Worm (Caenorhabditis elegans) whole organism, young adult: Measurements from ENCODE around the gene golg-2.

Source experiments
- B0019.2 ChIP-seq: fragments of 200-800 bp; sonication (Bioruptor generic); conservative IDR thresholded peaks from 2 replicates; pipeline ENCODE4 v1.3.6; 2022; ENCODE audit warnings: missing genetic modification reagents, missing genetic modification characterization, missing compliant biosample characterization
- C06A6.2 ChIP-seq: fragments of 200-800 bp; sonication (Bioruptor generic); conservative IDR thresholded peaks from 2 replicates; pipeline ENCODE4 v1.3.6; 2022; ENCODE audit warnings: missing genetic modification characterization, missing compliant biosample characterization
- F23B12.7 ChIP-seq: sonication (generic microtip); optimal IDR thresholded peaks from 2 replicates; lab custom pipeline; 2017; ENCODE audit warnings: missing genetic modification characterization, mild to moderate bottlenecking, missing compliant biosample characterization, antibody characterized with exemption, moderate library complexity; ENCODE audit not compliant: insufficient read depth
- F37B4.10 ChIP-seq: fragments of 200-800 bp; sonication (Bioruptor generic); IDR thresholded peaks from 2 replicates; pipeline ENCODE4 v1.3.6; 2022; ENCODE audit warnings: missing genetic modification characterization, missing compliant biosample characterization
- F55B11.4 ChIP-seq: sonication (generic microtip); optimal IDR thresholded peaks from 2 replicates; lab custom pipeline; 2016; ENCODE audit warnings: missing compliant biosample characterization, missing genetic modification characterization, borderline replicate concordance; ENCODE audit not compliant: insufficient read depth
- F57C9.4 ChIP-seq: sonication (generic microtip); optimal IDR thresholded peaks from 2 replicates; lab custom pipeline; 2017; ENCODE audit warnings: mild to moderate bottlenecking, missing genetic modification characterization, missing compliant biosample characterization
- K12H6.12 ChIP-seq: fragments of 200-800 bp; sonication (Bioruptor generic); optimal IDR thresholded peaks from 2 replicates; lab custom pipeline; 2018; ENCODE audit warnings: mild to moderate bottlenecking, missing genetic modification characterization, missing compliant biosample characterization
- Y53F4B.3 ChIP-seq: fragments of 200-800 bp; sonication (Bioruptor generic); IDR thresholded peaks from 2 replicates; pipeline ENCODE4 v1.3.6; 2022; ENCODE audit warnings: missing genetic modification reagents, missing genetic modification characterization, missing compliant biosample characterization
- ZK185.1 ChIP-seq: sonication (generic microtip); optimal IDR thresholded peaks from 2 replicates; lab custom pipeline; 2016; ENCODE audit warnings: mild to moderate bottlenecking, missing genetic modification characterization, missing compliant biosample characterization; ENCODE audit not compliant: poor library complexity, severe bottlenecking
- akir-1 ChIP-seq: fragments of 200-800 bp; sonication (Bioruptor generic); optimal IDR thresholded peaks from 2 replicates; lab custom pipeline; 2018; ENCODE audit warnings: mild to moderate bottlenecking, missing genetic modification characterization, moderate library complexity, missing compliant biosample characterization
- aptf-2 ChIP-seq: fragments of 200-800 bp; sonication (Bioruptor generic); conservative IDR thresholded peaks from 2 replicates; pipeline ENCODE4 v1.3.6; 2022; ENCODE audit warnings: missing genetic modification reagents, missing genetic modification characterization, missing compliant biosample characterization
- athp-1 ChIP-seq: sonication (generic microtip); optimal IDR thresholded peaks from 2 replicates; lab custom pipeline; 2017; ENCODE audit warnings: mild to moderate bottlenecking, missing genetic modification characterization, missing compliant biosample characterization
- attf-5 ChIP-seq: fragments of 200-800 bp; sonication (Bioruptor generic); optimal IDR thresholded peaks from 2 replicates; lab custom pipeline; 2018; ENCODE audit warnings: mild to moderate bottlenecking, missing genetic modification characterization, missing compliant biosample characterization
- bed-1 ChIP-seq: fragments of 200-800 bp; sonication (Bioruptor generic); IDR thresholded peaks from 2 replicates; pipeline ENCODE4 v1.3.6; 2022; ENCODE audit warnings: missing genetic modification reagents, missing genetic modification characterization, missing compliant biosample characterization
- cebp-1 ChIP-seq, 2 experiments: fragments of 200-800 bp in 1 of 2; sonication (Bioruptor generic) in 1 of 2; sonication (generic microtip) in 1 of 2; IDR thresholded peaks in 1 of 2; optimal IDR thresholded peaks in 1 of 2; 2 replicates each; pipeline versions ENCODE4 v1.3.6 to Lab custom; 2017 to 2022; ENCODE audit warnings: missing compliant biosample characterization in 2 of 2, missing genetic modification characterization in 2 of 2, mild to moderate bottlenecking in 1 of 2, missing genetic modification reagents in 1 of 2, moderate library complexity in 1 of 2
- cebp-2 ChIP-seq: fragments of 200-800 bp; sonication (Bioruptor generic); IDR thresholded peaks from 2 replicates; pipeline ENCODE4 v1.3.6; 2022; ENCODE audit warnings: missing genetic modification characterization, missing compliant biosample characterization
- ceh-27 ChIP-seq: fragments of 200-800 bp; sonication (Bioruptor generic); optimal IDR thresholded peaks from 2 replicates; lab custom pipeline; 2018; ENCODE audit warnings: mild to moderate bottlenecking, missing genetic modification characterization, moderate library complexity, missing compliant biosample characterization
- ceh-91 ChIP-seq: fragments of 200-800 bp; sonication (Bioruptor generic); IDR thresholded peaks from 2 replicates; pipeline ENCODE4 v1.3.6; 2022; ENCODE audit warnings: missing genetic modification reagents, missing genetic modification characterization, missing compliant biosample characterization
- dpl-1 ChIP-seq: fragments of 150-350 bp; optimal IDR thresholded peaks from 2 replicates; lab custom pipeline; 2014; ENCODE audit warnings: missing biosample characterization, missing genetic modification reagents, missing genetic modification characterization
- egl-18 ChIP-seq: fragments of 200-800 bp; sonication (Bioruptor generic); IDR thresholded peaks from 2 replicates; pipeline ENCODE4 v1.3.6; 2022; ENCODE audit warnings: missing genetic modification reagents, missing genetic modification characterization, missing compliant biosample characterization
- egrh-3 ChIP-seq: fragments of 200-800 bp; sonication (Bioruptor generic); IDR thresholded peaks from 2 replicates; pipeline ENCODE4 v1.3.6; 2022; ENCODE audit warnings: missing genetic modification reagents, missing genetic modification characterization, missing compliant biosample characterization
- ets-4 ChIP-seq: fragments of 200-800 bp; sonication (Bioruptor generic); optimal IDR thresholded peaks from 2 replicates; lab custom pipeline; 2018; ENCODE audit warnings: mild to moderate bottlenecking, missing genetic modification characterization, missing compliant biosample characterization
- gei-17 ChIP-seq: fragments of 200-800 bp; sonication (Bioruptor generic); optimal IDR thresholded peaks from 2 replicates; lab custom pipeline; 2018; ENCODE audit warnings: mild to moderate bottlenecking, missing genetic modification characterization, missing compliant biosample characterization
- hlh-12 ChIP-seq: sonication (generic microtip); optimal IDR thresholded peaks from 2 replicates; lab custom pipeline; 2016; ENCODE audit warnings: missing genetic modification characterization, missing compliant biosample characterization
- hrde-1 ChIP-seq: sonication (generic microtip); optimal IDR thresholded peaks from 2 replicates; lab custom pipeline; 2016; ENCODE audit warnings: missing genetic modification characterization, mild to moderate bottlenecking, missing compliant biosample characterization, moderate library complexity, missing genotype, missing genetic modification reagents, borderline replicate concordance
- hsf-1 ChIP-seq: fragments of 200-800 bp; sonication (Bioruptor generic); IDR thresholded peaks from 2 replicates; pipeline ENCODE4 v1.3.6; 2022; ENCODE audit warnings: missing genetic modification reagents, missing genetic modification characterization, missing compliant biosample characterization
- lag-1 ChIP-seq: fragments of 200-800 bp; sonication (Bioruptor generic); IDR thresholded peaks from 2 replicates; pipeline ENCODE4 v1.3.6; 2022; ENCODE audit warnings: missing genetic modification reagents, missing genetic modification characterization, missing compliant biosample characterization
- let-526 ChIP-seq: fragments of 200-800 bp; sonication (Bioruptor generic); IDR thresholded peaks from 2 replicates; pipeline ENCODE4 v1.3.6; 2022; ENCODE audit warnings: missing genetic modification reagents, missing genetic modification characterization, missing compliant biosample characterization
- lin-35 ChIP-seq, 3 experiments: fragments of 150-350 bp in 2 of 3; sonication (generic microtip) in 1 of 3; optimal IDR thresholded peaks; 2 replicates each; lab custom pipeline; 2014 to 2018; ENCODE audit warnings: missing biosample characterization in 3 of 3, missing genetic modification characterization in 3 of 3, missing genetic modification reagents in 3 of 3
- lir-1 ChIP-seq: fragments of 200-800 bp; sonication (Bioruptor generic); conservative IDR thresholded peaks from 2 replicates; pipeline ENCODE4 v1.3.6; 2022; ENCODE audit warnings: missing genetic modification reagents, missing genetic modification characterization, missing compliant biosample characterization
- lsl-1 ChIP-seq: fragments of 200-800 bp; sonication (Bioruptor generic); optimal IDR thresholded peaks from 2 replicates; lab custom pipeline; 2018; ENCODE audit warnings: mild to moderate bottlenecking, missing genetic modification characterization, moderate library complexity, missing compliant biosample characterization
- lsy-27 ChIP-seq: sonication (generic microtip); optimal IDR thresholded peaks from 2 replicates; lab custom pipeline; 2017; ENCODE audit warnings: missing genetic modification characterization, mild to moderate bottlenecking, missing compliant biosample characterization, antibody characterized with exemption, missing genotype, borderline replicate concordance; ENCODE audit not compliant: insufficient read depth
- mes-4 ChIP-seq: sonication (generic microtip); optimal IDR thresholded peaks from 2 replicates; lab custom pipeline; 2016; ENCODE audit warnings: missing genotype, missing genetic modification characterization, missing compliant biosample characterization
- nfya-1 ChIP-seq: sonication (generic microtip); optimal IDR thresholded peaks from 2 replicates; lab custom pipeline; 2017; ENCODE audit warnings: antibody characterized with exemption, missing compliant biosample characterization, missing genetic modification characterization, borderline replicate concordance; ENCODE audit not compliant: insufficient read depth
- nhr-120 ChIP-seq: fragments of 200-800 bp; sonication (Bioruptor generic); IDR thresholded peaks from 2 replicates; pipeline ENCODE4 v1.3.6; 2022; ENCODE audit warnings: missing genetic modification characterization, missing compliant biosample characterization
- nhr-90 ChIP-seq: sonication (generic microtip); optimal IDR thresholded peaks from 2 replicates; lab custom pipeline; 2016; ENCODE audit warnings: missing genotype, mild to moderate bottlenecking, missing genetic modification characterization, missing compliant biosample characterization
- rcor-1 ChIP-seq: fragments of 200-800 bp; sonication (Bioruptor generic); IDR thresholded peaks from 2 replicates; pipeline ENCODE4 v1.3.6; 2022; ENCODE audit warnings: missing genetic modification reagents, missing genetic modification characterization, missing compliant biosample characterization
- rpc-1 ChIP-seq, 2 experiments: fragments of 150-350 bp in 1 of 2; sonication (generic microtip) in 1 of 2; optimal IDR thresholded peaks; 2 replicates each; lab custom pipeline; 2014 to 2018; ENCODE audit warnings: missing biosample characterization in 1 of 2, missing genetic modification characterization in 1 of 2, missing genetic modification reagents in 1 of 2, missing genotype in 1 of 2
- sea-2 ChIP-seq: fragments of 200-800 bp; sonication (Bioruptor generic); IDR thresholded peaks from 2 replicates; pipeline ENCODE4 v1.3.6; 2022; ENCODE audit warnings: missing genetic modification characterization, missing compliant biosample characterization
- tbp1 ChIP-seq: fragments of 200-800 bp; sonication (Bioruptor generic); optimal IDR thresholded peaks from 2 replicates; lab custom pipeline; 2018; ENCODE audit warnings: mild to moderate bottlenecking, missing genetic modification characterization, missing compliant biosample characterization
- unc-130 ChIP-seq: sonication (generic microtip); optimal IDR thresholded peaks from 2 replicates; lab custom pipeline; 2016; ENCODE audit warnings: missing genetic modification reagents, missing genetic modification characterization, missing compliant biosample characterization
- zim-3 ChIP-seq: sonication (generic microtip); optimal IDR thresholded peaks from 2 replicates; lab custom pipeline; 2017; ENCODE audit warnings: mild to moderate bottlenecking, missing genetic modification characterization, moderate library complexity, missing compliant biosample characterization
- ztf-26 ChIP-seq: sonication (generic microtip); optimal IDR thresholded peaks from 2 replicates; lab custom pipeline; 2017; ENCODE audit warnings: missing genetic modification characterization, missing compliant biosample characterization
- ztf-6 ChIP-seq: fragments of 200-800 bp; sonication (Bioruptor generic); IDR thresholded peaks from 2 replicates; pipeline ENCODE4 v1.3.6; 2022; ENCODE audit warnings: missing genetic modification reagents, missing genetic modification characterization, missing compliant biosample characterization

Gene golg-2

DNA sequence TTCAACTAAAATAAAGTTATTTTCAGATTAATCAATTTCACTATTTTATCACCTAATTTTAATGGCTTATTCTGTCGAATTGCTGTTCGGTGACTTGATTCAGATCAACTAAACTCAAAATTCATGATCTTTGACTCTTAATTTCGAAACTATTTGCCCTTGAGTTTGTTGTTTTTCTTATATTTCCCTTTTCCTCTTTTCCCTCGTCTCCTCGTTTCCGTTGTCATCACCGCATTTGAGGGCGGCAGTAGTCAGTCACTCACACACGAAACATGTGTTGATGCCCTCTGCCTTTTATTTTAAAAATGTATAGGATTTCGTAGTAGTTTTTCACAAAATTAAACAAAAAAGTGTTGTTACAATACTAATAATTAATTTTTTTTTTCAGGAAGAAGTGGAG is 45.0 kb downstream of the golg-2 start, which contains the start of gene rnh-1.0:
rnh-1.0 (plus strand) TSS at position 389 of the 400 bp plus-strand sequence.
- TF ChIP-seq unc-130 (GFP tag; lab: Kevin White, UChicago) (no peak), cebp-1 (GFP tag; IDR thresholded peaks at IDR 0.05; lab: Robert Waterston, UW) (no peak), cebp-1 (tag; optimal IDR thresholded peaks at IDR 0.05; lab: Kevin White, UChicago) (peak; percentile 37)

DNA sequence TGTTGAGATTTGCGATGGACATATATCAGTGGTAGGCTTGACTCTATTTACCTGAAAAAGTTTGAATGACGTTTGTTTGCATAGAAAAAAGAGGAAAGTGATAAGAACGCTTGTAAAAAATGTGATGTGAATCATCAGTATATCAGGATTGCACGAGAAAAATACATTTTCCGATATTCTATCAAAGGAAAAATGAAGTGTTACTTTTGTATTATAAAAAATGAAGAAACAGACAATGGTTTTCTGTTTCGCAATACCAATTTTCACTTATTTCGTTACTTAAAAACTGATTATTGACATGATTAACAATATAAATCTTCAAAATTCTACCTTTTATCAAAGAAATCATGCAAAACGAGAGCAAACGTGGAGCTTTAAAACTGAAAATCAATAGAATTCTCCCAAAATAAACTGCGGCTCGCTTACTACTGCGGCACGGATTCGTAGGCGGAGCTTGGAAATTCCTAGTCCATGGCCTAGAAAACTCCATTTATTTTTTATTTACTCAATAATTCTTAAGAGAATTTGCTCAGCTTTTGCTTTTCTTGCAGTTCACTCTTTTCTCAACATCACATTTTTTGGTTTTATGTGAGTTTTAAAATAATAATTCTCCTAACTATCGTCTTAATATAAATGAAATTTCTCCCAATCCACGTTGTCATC is 46.2 kb downstream of the golg-2 start, which contains the start of the genes eif-1 and vps-24:
eif-1 (minus strand) TSS at position 51 of the 663 bp plus-strand sequence.
vps-24 (plus strand) TSS at position 469 of the 663 bp plus-strand sequence.
- TF ChIP-seq unc-130 (GFP tag; lab: Kevin White, UChicago) (peak; percentile 7), ets-4 (GFP tag; lab: Kevin White, UChicago) (no peak), tbp1 (GFP tag; lab: Kevin White, UChicago) (no peak), lin-35 (GFP tag; optimal IDR thresholded peaks at IDR 0.05; lab: Kevin White, UChicago) (no peak), gei-17 (no peak), F57C9.4 (no peak), Y53F4B.3 (GFP tag; lab: Robert Waterston, UW) (no peak), F23B12.7 (peak; percentile 12), ZK185.1 (no peak), cebp-1 (GFP tag; IDR thresholded peaks at IDR 0.05; lab: Robert Waterston, UW) (no peak), cebp-1 (tag; optimal IDR thresholded peaks at IDR 0.05; lab: Kevin White, UChicago) (peak; percentile 45), hlh-12 (tag; lab: Kevin White, UChicago) (no peak), bed-1 (GFP tag; lab: Robert Waterston, UW) (no peak), aptf-2 (no peak), K12H6.12 (tag; lab: Kevin White, UChicago) (no peak), C06A6.2 (GFP tag; lab: Robert Waterston, UW) (no peak), ceh-27 (GFP tag; lab: Kevin White, UChicago) (no peak), akir-1 (GFP tag; lab: Kevin White, UChicago) (no peak), F55B11.4 (tag; lab: Kevin White, UChicago) (no peak), mes-4 (tag; lab: Kevin White, UChicago) (no peak), cebp-2 (GFP tag; lab: Robert Waterston, UW) (no peak), athp-1 (tag; lab: Kevin White, UChicago) (no peak), let-526 (GFP tag; lab: Robert Waterston, UW) (no peak), ztf-26 (no peak), lag-1 (GFP tag; lab: Robert Waterston, UW) (no peak), F37B4.10 (GFP tag; lab: Robert Waterston, UW) (no peak), rpc-1 (optimal IDR thresholded peaks at IDR 0.05; lab: Kevin White, UChicago) (no peak), rpc-1 (tag; optimal IDR thresholded peaks at IDR 0.05; lab: Kevin White, UChicago) (no peak), B0019.2 (GFP tag; lab: Robert Waterston, UW) (peak; percentile 56; the same call in 1 of the 2 replicates), sea-2 (GFP tag; lab: Robert Waterston, UW) (no peak), zim-3 (tag; lab: Kevin White, UChicago) (no peak), hrde-1 (no peak), attf-5 (GFP tag; lab: Kevin White, UChicago) (peak; percentile 75), nhr-90 (tag; lab: Kevin White, UChicago) (no peak), ztf-6 (GFP tag; lab: Robert Waterston, UW) (no peak; the same call in 1 of the 2 replicates), egrh-3 (GFP tag; lab: Robert Waterston, UW) (no peak), hsf-1 (GFP tag; lab: Robert Waterston, UW) (no peak), lsy-27 (tag; lab: Kevin White, UChicago) (no peak), nhr-120 (GFP tag; lab: Robert Waterston, UW) (no peak), dpl-1 (GFP tag; lab: Kevin White, UChicago) (peak; percentile 30), rcor-1 (GFP tag; lab: Robert Waterston, UW) (no peak), lsl-1 (GFP tag; lab: Kevin White, UChicago) (peak; percentile 48), nfya-1 (tag; lab: Kevin White, UChicago) (no peak), lir-1 (GFP tag; lab: Robert Waterston, UW) (no peak), ceh-91 (no peak), egl-18 (no peak)
